Fruit fly (Drosophila melanogaster) whole organism, prepupa: ENCODE results near the gene CG45544.
A peak's percentile ranks its signal among the peaks of the same experiment; 100 is the strongest.

Experiments
- Blimp-1 ChIP-seq: fragments of 200-800 bp; sonication (Bioruptor generic); optimal IDR thresholded peaks from 3 replicates; lab custom pipeline; 2017; ENCODE audit warnings: missing biosample characterization, missing genetic modification characterization, mild to moderate bottlenecking, moderate library complexity, missing genetic modification reagents
- CG10669 ChIP-seq: fragments of 200-800 bp; sonication (Bioruptor generic); optimal IDR thresholded peaks from 3 replicates; lab custom pipeline; 2018; ENCODE audit warnings: missing biosample characterization, mild to moderate bottlenecking, missing genetic modification characterization, moderate library complexity
- CG11294 ChIP-seq: fragments of 200-800 bp; sonication (Bioruptor generic); IDR thresholded peaks from 2 replicates; pipeline ENCODE4 v1.3.6; 2022; ENCODE audit warnings: missing biosample characterization, missing genetic modification characterization
- CG11762 ChIP-seq: fragments of 200-800 bp; sonication (Bioruptor generic); optimal IDR thresholded peaks from 3 replicates; lab custom pipeline; 2016; ENCODE audit warnings: missing biosample characterization, missing genetic modification characterization; ENCODE audit not compliant: insufficient read depth
- CG11902 ChIP-seq: fragments of 200-800 bp; sonication (Bioruptor generic); optimal IDR thresholded peaks from 3 replicates; lab custom pipeline; 2016; ENCODE audit warnings: missing biosample characterization, missing genetic modification characterization
- CG15336 ChIP-seq: fragments of 200-800 bp; sonication (Bioruptor generic); IDR thresholded peaks from 2 replicates; pipeline ENCODE4 v1.3.6; 2022; ENCODE audit warnings: missing biosample characterization, missing genetic modification characterization
- CG3032 ChIP-seq: fragments of 200-800 bp; optimal IDR thresholded peaks from 2 replicates; lab custom pipeline; 2019; ENCODE audit warnings: missing biosample characterization, mild to moderate bottlenecking, missing genetic modification characterization, moderate library complexity
- CG31627 ChIP-seq: fragments of 200-800 bp; sonication (Bioruptor generic); optimal IDR thresholded peaks from 3 replicates; lab custom pipeline; 2016; ENCODE audit warnings: missing biosample characterization, missing genetic modification characterization
- CG32006 ChIP-seq: fragments of 200-800 bp; sonication (Bioruptor generic); optimal IDR thresholded peaks from 3 replicates; lab custom pipeline; 2017; ENCODE audit warnings: missing biosample characterization, mild to moderate bottlenecking, missing genetic modification characterization
- CG6163 ChIP-seq: fragments of 200-800 bp; sonication (Bioruptor generic); IDR thresholded peaks from 3 replicates; pipeline ENCODE4 v1.3.6; 2022; ENCODE audit warnings: missing biosample characterization, missing genetic modification characterization
- CG6792 ChIP-seq: fragments of 200-800 bp; sonication (Bioruptor generic); optimal IDR thresholded peaks from 3 replicates; lab custom pipeline; 2016; ENCODE audit warnings: missing biosample characterization, missing genetic modification characterization
- CG6808 ChIP-seq: fragments of 200-800 bp; sonication (Bioruptor generic); optimal IDR thresholded peaks from 3 replicates; lab custom pipeline; 2017; ENCODE audit warnings: missing biosample characterization, missing genetic modification characterization, mild to moderate bottlenecking, moderate library complexity, missing genetic modification reagents
- CG8319 ChIP-seq: fragments of 200-800 bp; sonication (Bioruptor generic); optimal IDR thresholded peaks from 3 replicates; lab custom pipeline; 2016; ENCODE audit warnings: missing biosample characterization, missing genetic modification characterization
- CG8632 ChIP-seq: fragments of 200-800 bp; sonication (Bioruptor generic); optimal IDR thresholded peaks from 3 replicates; lab custom pipeline; 2016; ENCODE audit warnings: missing biosample characterization, missing genetic modification characterization
- CG9139 ChIP-seq: fragments of 200-800 bp; sonication (Bioruptor generic); optimal IDR thresholded peaks from 3 replicates; lab custom pipeline; 2017; ENCODE audit warnings: missing biosample characterization, mild to moderate bottlenecking, missing genetic modification characterization
- Eip75B ChIP-seq: fragments of 200-800 bp; sonication (Bioruptor generic); optimal IDR thresholded peaks from 3 replicates; lab custom pipeline; 2016; ENCODE audit warnings: missing biosample characterization, missing genetic modification characterization
- Eip78C ChIP-seq: fragments of 200-800 bp; sonication (Bioruptor generic); peaks from one replicate; lab custom pipeline; 2016; ENCODE audit warnings: missing biosample characterization, missing genetic modification characterization
- Eip93F ChIP-seq: fragments of 200-800 bp; sonication (Bioruptor generic); optimal IDR thresholded peaks from 2 replicates; lab custom pipeline; 2016; ENCODE audit warnings: missing biosample characterization, mild to moderate bottlenecking, missing genetic modification characterization
- Ets21C ChIP-seq: fragments of 200-800 bp; sonication (Bioruptor generic); optimal IDR thresholded peaks from 3 replicates; lab custom pipeline; 2016; ENCODE audit warnings: missing biosample characterization, missing genetic modification characterization
- Hr38 ChIP-seq: sonication (Bioruptor generic); optimal IDR thresholded peaks from 2 replicates; lab custom pipeline; 2016; ENCODE audit warnings: missing biosample characterization, missing genetic modification characterization
- Hr4 ChIP-seq: fragments of 200-800 bp; sonication (Bioruptor generic); optimal IDR thresholded peaks from 3 replicates; lab custom pipeline; 2016; ENCODE audit warnings: missing biosample characterization, missing genetic modification characterization
- Lpt ChIP-seq: fragments of 200-800 bp; sonication (Bioruptor generic); optimal IDR thresholded peaks from 3 replicates; lab custom pipeline; 2016; ENCODE audit warnings: missing biosample characterization, missing genetic modification characterization
- Met ChIP-seq: fragments of 200-800 bp; sonication (Bioruptor generic); optimal IDR thresholded peaks from 3 replicates; lab custom pipeline; 2016; ENCODE audit warnings: missing biosample characterization, missing genetic modification characterization
- OdsH ChIP-seq: fragments of 200-800 bp; sonication (Bioruptor generic); optimal IDR thresholded peaks from 3 replicates; lab custom pipeline; 2016; ENCODE audit warnings: missing biosample characterization, missing genetic modification characterization
- Smox ChIP-seq: fragments of 200-800 bp; sonication (Bioruptor generic); optimal IDR thresholded peaks from 3 replicates; lab custom pipeline; 2016; ENCODE audit warnings: missing biosample characterization, missing genetic modification characterization
- Sox15 ChIP-seq: fragments of 200-800 bp; sonication (Bioruptor generic); optimal IDR thresholded peaks from 3 replicates; lab custom pipeline; 2016; ENCODE audit warnings: missing biosample characterization, missing genetic modification characterization
- achi ChIP-seq: fragments of 200-800 bp; sonication (Bioruptor generic); optimal IDR thresholded peaks from 3 replicates; lab custom pipeline; 2016; ENCODE audit warnings: missing biosample characterization, missing genetic modification characterization
- acj6 ChIP-seq: fragments of 200-800 bp; sonication (Bioruptor generic); optimal IDR thresholded peaks from 3 replicates; lab custom pipeline; 2016; ENCODE audit warnings: missing biosample characterization, missing genetic modification characterization
- cyc ChIP-seq: fragments of 200-800 bp; sonication (Bioruptor generic); optimal IDR thresholded peaks from 3 replicates; lab custom pipeline; 2016; ENCODE audit warnings: missing biosample characterization, missing genetic modification characterization
- dsx ChIP-seq: fragments of 200-800 bp; optimal IDR thresholded peaks from 3 replicates; lab custom pipeline; 2019; ENCODE audit warnings: missing biosample characterization, mild to moderate bottlenecking, missing genetic modification characterization, moderate library complexity; ENCODE audit not compliant: poor library complexity, severe bottlenecking
- eg ChIP-seq: fragments of 200-800 bp; sonication (Bioruptor generic); IDR thresholded peaks from 3 replicates; pipeline ENCODE4 v1.3.6; 2022; ENCODE audit warnings: missing biosample characterization, missing genetic modification characterization
- esn ChIP-seq: fragments of 200-800 bp; sonication (Bioruptor generic); optimal IDR thresholded peaks from 2 replicates; lab custom pipeline; 2016; ENCODE audit warnings: missing biosample characterization, mild to moderate bottlenecking, missing genetic modification characterization, moderate library complexity
- fd85E ChIP-seq: fragments of 200-800 bp; sonication (Bioruptor generic); optimal IDR thresholded peaks from 3 replicates; lab custom pipeline; 2016; ENCODE audit warnings: missing biosample characterization, missing genetic modification characterization
- fkh ChIP-seq: fragments of 200-800 bp; sonication (Bioruptor generic); optimal IDR thresholded peaks from 3 replicates; lab custom pipeline; 2017; ENCODE audit warnings: missing biosample characterization, mild to moderate bottlenecking, missing genetic modification characterization, moderate library complexity
- lz ChIP-seq: fragments of 200-800 bp; sonication (Bioruptor generic); optimal IDR thresholded peaks from 3 replicates; lab custom pipeline; 2016; ENCODE audit warnings: missing biosample characterization, missing genetic modification characterization
- net ChIP-seq: fragments of 200-800 bp; sonication (Bioruptor generic); optimal IDR thresholded peaks from 3 replicates; lab custom pipeline; 2016; ENCODE audit warnings: missing biosample characterization, missing genetic modification characterization
- salr ChIP-seq, 2 experiments: fragments of 200-800 bp; sonication (Bioruptor generic); optimal IDR thresholded peaks; 3 replicates each; lab custom pipeline; 2016 to 2018; ENCODE audit warnings: missing biosample characterization in 2 of 2, missing genetic modification characterization in 2 of 2, mild to moderate bottlenecking in 1 of 2
- spab ChIP-seq: fragments of 200-800 bp; sonication (Bioruptor generic); optimal IDR thresholded peaks from 2 replicates; lab custom pipeline; 2017; ENCODE audit warnings: missing biosample characterization, mild to moderate bottlenecking, missing genetic modification characterization, missing genetic modification reagents
- ss ChIP-seq, 2 experiments: fragments of 200-800 bp; sonication (Bioruptor generic); optimal IDR thresholded peaks; 2 replicates in 1 of 2; 3 replicates in 1 of 2; lab custom pipeline; 2017 to 2018; ENCODE audit warnings: mild to moderate bottlenecking in 2 of 2, missing biosample characterization in 2 of 2, missing genetic modification characterization in 2 of 2, moderate library complexity in 1 of 2
- svp ChIP-seq: fragments of 200-800 bp; sonication (Bioruptor generic); peaks from one replicate; lab custom pipeline; 2016; ENCODE audit warnings: missing biosample characterization, missing genetic modification characterization
- topi ChIP-seq: fragments of 200-800 bp; sonication (Bioruptor generic); optimal IDR thresholded peaks from 3 replicates; lab custom pipeline; 2016; ENCODE audit warnings: missing biosample characterization, missing genetic modification characterization
- vri ChIP-seq: fragments of 200-800 bp; sonication (Bioruptor generic); optimal IDR thresholded peaks from 3 replicates; lab custom pipeline; 2016; ENCODE audit warnings: missing biosample characterization, mild to moderate bottlenecking, missing genetic modification characterization

CG45544 gene

DNA sequence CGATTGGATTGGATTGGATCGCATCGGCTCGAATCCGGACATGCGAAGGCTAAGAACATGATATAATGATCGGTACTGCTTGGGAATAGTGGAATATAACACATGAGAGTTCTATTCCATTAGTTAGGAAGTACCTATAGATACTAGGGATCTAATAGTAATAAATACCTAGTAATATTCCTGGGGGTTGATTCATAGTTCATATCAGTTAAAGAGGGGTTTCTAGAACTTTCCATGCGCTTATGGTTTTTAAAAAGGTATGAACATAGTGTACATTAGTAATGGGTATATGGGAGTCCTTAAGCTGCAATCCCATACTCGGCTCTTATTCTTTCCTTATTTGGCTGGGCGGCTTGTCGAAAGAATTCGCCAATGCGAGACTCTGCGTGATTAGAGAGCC, 28.0 kb downstream of the CG45544 start:
- TF ChIP-seq CG31627, result no peak
- TF ChIP-seq esn (GFP tag; lab: Kevin White, UChicago), result peak; percentile 34
- no peak for TF ChIP-seq CG32006 (GFP tag; lab: Kevin White, UChicago)
- no peak for TF ChIP-seq Hr4 (GFP tag; lab: Kevin White, UChicago)
- no peak for TF ChIP-seq CG6808
- no peak for TF ChIP-seq acj6
- peak; percentile 7 for TF ChIP-seq Met
- no peak for TF ChIP-seq fd85E
- peak; percentile 76 for TF ChIP-seq svp (GFP tag; lab: Kevin White, UChicago)

- TF ChIP-seq Blimp-1 (GFP tag; lab: Kevin White, UChicago) (no peak), CG11902 (GFP tag; lab: Kevin White, UChicago) (no peak), fkh (GFP tag; lab: Kevin White, UChicago) (peak; percentile 17), OdsH (GFP tag; lab: Kevin White, UChicago) (no peak), Eip75B (GFP tag; lab: Kevin White, UChicago) (no peak), Lpt (peak; percentile 8), dsx (GFP tag; lab: Kevin White, UChicago) (peak; percentile 16), CG32006 (GFP tag; lab: Kevin White, UChicago) (peak; percentile 31), Met (no peak), net (GFP tag; lab: Kevin White, UChicago) (no peak), CG15336 (GFP tag; lab: Robert Waterston, UW) (no peak), Eip78C (GFP tag; lab: Kevin White, UChicago) (peak; percentile 7), svp (GFP tag; lab: Kevin White, UChicago) (peak; percentile 7), ss (GFP tag; optimal IDR thresholded peaks at IDR 0.05; lab: Kevin White, UChicago) (peak; percentile 7 to 25)
These were observed 31.2 kb downstream of the CG45544 start for dm6 chr3R:29287320-29287957.

dm6 chr3R:29290588-29291530, 34.6 kb downstream of the CG45544 start:
- TF ChIP-seq achi (GFP tag; lab: Kevin White, UChicago) (peak; percentile 64), CG15336 (GFP tag; lab: Robert Waterston, UW) (0 out of 2 replicates have a peak, but pooled peaks have one; percentile 31), svp (GFP tag; lab: Kevin White, UChicago) (peak; percentile 66), eg (GFP tag; lab: Robert Waterston, UW) (peak; percentile 86), ss (GFP tag; optimal IDR thresholded peaks at IDR 0.05; lab: Kevin White, UChicago) (peak; percentile 17 to 29), CG9139 (GFP tag; lab: Kevin White, UChicago) (no peak), CG6163 (GFP tag; lab: Robert Waterston, UW) (peak; percentile 87), vri (GFP tag; lab: Kevin White, UChicago) (peak; percentile 56), Eip93F (GFP tag; lab: Kevin White, UChicago) (no peak), Ets21C (no peak), CG11902 (GFP tag; lab: Kevin White, UChicago) (no peak), spab (GFP tag; lab: Kevin White, UChicago) (peak; percentile 68), CG11294 (peak; percentile 26; the same call in 1 of the 2 replicates), dsx (GFP tag; lab: Kevin White, UChicago) (peak; percentile 15), salr (GFP tag; optimal IDR thresholded peaks at IDR 0.05; lab: Kevin White, UChicago) (no peak), Eip75B (GFP tag; lab: Kevin White, UChicago) (peak; percentile 50), topi (GFP tag; lab: Kevin White, UChicago) (peak; percentile 72), CG31627 (no peak), Blimp-1 (GFP tag; lab: Kevin White, UChicago) (no peak), lz (GFP tag; lab: Kevin White, UChicago) (peak; percentile 25), Lpt (peak; percentile 20), Hr4 (GFP tag; lab: Kevin White, UChicago) (peak; percentile 36), OdsH (GFP tag; lab: Kevin White, UChicago) (peak; percentile 16), CG3032 (tag; lab: Kevin White, UChicago) (peak; percentile 74), Met (peak; percentile 22), CG10669 (GFP tag; lab: Kevin White, UChicago) (peak; percentile 66), CG8632 (GFP tag; lab: Kevin White, UChicago) (peak; percentile 2), Hr38 (GFP tag; lab: Kevin White, UChicago) (no peak), CG6808 (peak; percentile 63), CG6792 (GFP tag; lab: Kevin White, UChicago) (peak; percentile 16), Sox15 (no peak), cyc (GFP tag; lab: Kevin White, UChicago) (peak; percentile 50), CG11762 (peak; percentile 23), CG8319 (GFP tag; lab: Kevin White, UChicago) (peak; percentile 27), CG32006 (GFP tag; lab: Kevin White, UChicago) (peak; percentile 43), Smox (GFP tag; lab: Kevin White, UChicago) (no peak)
